Fruit fly (Drosophila melanogaster) whole organism, embryonic: ENCODE results near the gene Taf10.

Source experiments
- ATbp ChIP-seq: fragments of 200-800 bp; sonication (Bioruptor generic); optimal IDR thresholded peaks from 2 replicates; lab custom pipeline; 2017; ENCODE audit warnings: missing biosample characterization, mild to moderate bottlenecking, missing genetic modification characterization, missing genetic modification reagents
- Atf3 ChIP-seq: fragments of 200-800 bp; sonication (Bioruptor generic); optimal IDR thresholded peaks from 3 replicates; lab custom pipeline; 2016; ENCODE audit warnings: missing biosample characterization, missing genetic modification characterization
- Atf6 ChIP-seq: fragments of 200-800 bp; sonication (Bioruptor generic); IDR thresholded peaks from 2 replicates; pipeline ENCODE4 v1.3.6; 2022; ENCODE audit warnings: missing biosample characterization, missing genetic modification characterization
- CG10267 ChIP-seq: fragments of 200-800 bp; sonication (Bioruptor generic); optimal IDR thresholded peaks from 2 replicates; lab custom pipeline; 2018; ENCODE audit warnings: missing biosample characterization, mild to moderate bottlenecking, missing genetic modification characterization, moderate library complexity
- CG15269 ChIP-seq: fragments of 200-800 bp; sonication (Bioruptor generic); optimal IDR thresholded peaks from 2 replicates; lab custom pipeline; 2018; ENCODE audit warnings: missing biosample characterization, mild to moderate bottlenecking, missing genetic modification characterization, moderate library complexity
- CG1647 ChIP-seq: fragments of 200-800 bp; sonication (Bioruptor generic); optimal IDR thresholded peaks from 3 replicates; lab custom pipeline; 2016; ENCODE audit warnings: missing biosample characterization, missing genetic modification characterization
- CG17361 ChIP-seq: fragments of 200-800 bp; sonication (Bioruptor generic); IDR thresholded peaks from 3 replicates; pipeline ENCODE4 v1.3.6; 2022; ENCODE audit warnings: missing biosample characterization, missing genetic modification characterization
- CG18476 ChIP-seq: fragments of 200-800 bp; sonication (Bioruptor generic); optimal IDR thresholded peaks from 2 replicates; lab custom pipeline; 2016; ENCODE audit warnings: missing biosample characterization, mild to moderate bottlenecking, missing genetic modification characterization
- CG2120 ChIP-seq: fragments of 200-800 bp; sonication (Bioruptor generic); optimal IDR thresholded peaks from 3 replicates; lab custom pipeline; 2016; ENCODE audit warnings: missing biosample characterization, missing genetic modification characterization
- CG31441 ChIP-seq: fragments of 200-800 bp; sonication (Bioruptor generic); IDR thresholded peaks from 2 replicates; pipeline ENCODE4 v1.3.6; 2022; ENCODE audit warnings: missing biosample characterization, missing genetic modification characterization
- CG3163 ChIP-seq: fragments of 200-800 bp; sonication (Bioruptor generic); optimal IDR thresholded peaks from 3 replicates; lab custom pipeline; 2016; ENCODE audit warnings: missing biosample characterization, missing genetic modification characterization
- CG4730 ChIP-seq: fragments of 200-800 bp; sonication (Bioruptor generic); IDR thresholded peaks from 2 replicates; pipeline ENCODE4 v1.3.6; 2022; ENCODE audit warnings: missing biosample characterization, missing genetic modification characterization
- CG7372 ChIP-seq: fragments of 200-800 bp; sonication (Bioruptor generic); IDR thresholded peaks from 2 replicates; pipeline ENCODE4 v1.3.6; 2022; ENCODE audit warnings: missing biosample characterization, missing genetic modification characterization
- CG7745 ChIP-seq: fragments of 200-800 bp; sonication (Bioruptor generic); optimal IDR thresholded peaks from 2 replicates; lab custom pipeline; 2018; ENCODE audit warnings: missing biosample characterization, mild to moderate bottlenecking, missing genetic modification characterization, moderate library complexity
- CG9437 ChIP-seq: fragments of 200-800 bp; sonication (Bioruptor generic); optimal IDR thresholded peaks from 2 replicates; lab custom pipeline; 2018; ENCODE audit warnings: missing biosample characterization, mild to moderate bottlenecking, missing genetic modification characterization
- CG9797 ChIP-seq: fragments of 200-800 bp; sonication (Bioruptor generic); optimal IDR thresholded peaks from 3 replicates; lab custom pipeline; 2018; ENCODE audit warnings: missing biosample characterization, mild to moderate bottlenecking, missing genetic modification characterization
- CG9876 ChIP-seq: fragments of 200-800 bp; sonication (Bioruptor generic); optimal IDR thresholded peaks from 2 replicates; lab custom pipeline; 2016; ENCODE audit warnings: missing biosample characterization, missing genetic modification characterization
- CTCF ChIP-seq: fragments of 200-800 bp; sonication (Bioruptor generic); optimal IDR thresholded peaks from 2 replicates; lab custom pipeline; 2017; ENCODE audit warnings: missing biosample characterization, mild to moderate bottlenecking, missing genetic modification characterization, moderate library complexity
- Eip74EF ChIP-seq, 2 experiments: fragments of 200-800 bp in 1 of 2; fragments of >200 bp in 1 of 2; sonication (Bioruptor generic) in 1 of 2; optimal IDR thresholded peaks; 2 replicates each; lab custom pipeline; 2017 to 2019; ENCODE audit warnings: missing biosample characterization in 2 of 2, missing genetic modification characterization in 2 of 2, mild to moderate bottlenecking in 1 of 2, moderate library complexity in 1 of 2
- HmgD ChIP-seq: fragments of 200-800 bp; sonication (Bioruptor generic); optimal IDR thresholded peaks from 3 replicates; lab custom pipeline; 2016; ENCODE audit warnings: missing biosample characterization, missing genetic modification characterization
- Hsf ChIP-seq: fragments of 200-800 bp; sonication (Bioruptor generic); optimal IDR thresholded peaks from 3 replicates; lab custom pipeline; 2016; ENCODE audit warnings: missing biosample characterization, missing genetic modification characterization
- MESR4 ChIP-seq: fragments of 200-800 bp; sonication (Bioruptor generic); optimal IDR thresholded peaks from 2 replicates; lab custom pipeline; 2018; ENCODE audit warnings: missing biosample characterization, mild to moderate bottlenecking, missing genetic modification characterization, moderate library complexity
- Med ChIP-seq: fragments of 200-800 bp; sonication (Bioruptor generic); peaks from one replicate; lab custom pipeline; 2016; ENCODE audit warnings: missing biosample characterization, missing genetic modification characterization, mild to moderate bottlenecking, inconsistent platforms, moderate library complexity
- NfI ChIP-seq: fragments of 200-800 bp; sonication (Bioruptor generic); optimal IDR thresholded peaks from 3 replicates; lab custom pipeline; 2018; ENCODE audit warnings: missing biosample characterization, mild to moderate bottlenecking, missing genetic modification characterization, moderate library complexity
- Optix ChIP-seq: fragments of 200-800 bp; sonication (Bioruptor generic); IDR thresholded peaks from 3 replicates; pipeline ENCODE4 v1.3.6; 2022; ENCODE audit warnings: missing biosample characterization, missing genetic modification characterization
- Rfx ChIP-seq: fragments of 200-800 bp; sonication (Bioruptor generic); IDR thresholded peaks from 2 replicates; pipeline ENCODE4 v1.3.6; 2022; ENCODE audit warnings: missing biosample characterization, missing genetic modification characterization
- Side ChIP-seq: fragments of 200-800 bp; sonication (Bioruptor generic); optimal IDR thresholded peaks from 2 replicates; lab custom pipeline; 2016; ENCODE audit warnings: missing biosample characterization, missing genetic modification characterization
- Six4 ChIP-seq: fragments of 200-800 bp; sonication (Bioruptor generic); optimal IDR thresholded peaks from 2 replicates; lab custom pipeline; 2016; ENCODE audit warnings: missing biosample characterization, missing genetic modification characterization
- Sox100B ChIP-seq: fragments of 200-800 bp; sonication (Bioruptor generic); optimal IDR thresholded peaks from 3 replicates; lab custom pipeline; 2018; ENCODE audit warnings: missing biosample characterization, mild to moderate bottlenecking, missing genetic modification characterization
- Spps ChIP-seq: fragments of 200-800 bp; sonication (Bioruptor generic); optimal IDR thresholded peaks from 2 replicates; lab custom pipeline; 2018; ENCODE audit warnings: missing biosample characterization, mild to moderate bottlenecking, missing genetic modification characterization
- ab ChIP-seq: fragments of 200-800 bp; sonication (Bioruptor generic); optimal IDR thresholded peaks from 2 replicates; lab custom pipeline; 2016; ENCODE audit warnings: missing biosample characterization, missing genetic modification characterization
- ara ChIP-seq: fragments of 200-800 bp; sonication (Bioruptor generic); IDR thresholded peaks from 2 replicates; pipeline ENCODE4 v1.3.6; 2022; ENCODE audit warnings: missing biosample characterization, missing genetic modification characterization
- bowl ChIP-seq: fragments of 200-800 bp; sonication (Bioruptor generic); IDR thresholded peaks from 2 replicates; pipeline ENCODE4 v1.3.6; 2022; ENCODE audit warnings: missing biosample characterization, missing genetic modification characterization
- crc ChIP-seq: fragments of 200-800 bp; sonication (Bioruptor generic); optimal IDR thresholded peaks from 2 replicates; lab custom pipeline; 2016; ENCODE audit warnings: missing biosample characterization, missing genetic modification characterization
- dati ChIP-seq: fragments of 200-800 bp; sonication (Bioruptor generic); IDR thresholded peaks from 2 replicates; pipeline ENCODE4 v1.3.6; 2022; ENCODE audit warnings: missing biosample characterization, missing genetic modification characterization
- ewg ChIP-seq: fragments of 200-800 bp; sonication (Bioruptor generic); optimal IDR thresholded peaks from 3 replicates; lab custom pipeline; 2017; ENCODE audit warnings: mild to moderate bottlenecking, missing biosample characterization, missing genetic modification reagents, missing genetic modification characterization
- fd96Cb ChIP-seq: fragments of 200-800 bp; sonication (Bioruptor generic); optimal IDR thresholded peaks from 2 replicates; lab custom pipeline; 2018; ENCODE audit warnings: missing biosample characterization, mild to moderate bottlenecking, missing genetic modification characterization, moderate library complexity
- fu2 ChIP-seq: fragments of 200-800 bp; sonication (Bioruptor generic); optimal IDR thresholded peaks from 2 replicates; lab custom pipeline; 2016; ENCODE audit warnings: missing biosample characterization, missing genetic modification characterization
- gem ChIP-seq: fragments of 200-800 bp; sonication (Bioruptor generic); optimal IDR thresholded peaks from 2 replicates; lab custom pipeline; 2019; ENCODE audit warnings: missing biosample characterization, mild to moderate bottlenecking, missing genetic modification characterization, moderate library complexity
- hkb ChIP-seq, 2 experiments: fragments of 200-800 bp in 1 of 2; fragments of >200 bp in 1 of 2; sonication (Bioruptor generic) in 1 of 2; IDR thresholded peaks in 1 of 2; optimal IDR thresholded peaks in 1 of 2; 2 replicates each; pipeline versions ENCODE4 v1.3.6 to Lab custom; 2017 to 2022; ENCODE audit warnings: missing biosample characterization in 1 of 2, missing genetic modification characterization in 1 of 2
- ind ChIP-seq: fragments of 200-800 bp; sonication (Bioruptor generic); optimal IDR thresholded peaks from 3 replicates; lab custom pipeline; 2016; ENCODE audit warnings: missing biosample characterization, missing genetic modification characterization
- mld ChIP-seq: fragments of 200-800 bp; sonication (Bioruptor generic); IDR thresholded peaks from 3 replicates; pipeline ENCODE4 v1.3.6; 2022; ENCODE audit warnings: missing biosample characterization, missing genetic modification characterization; ENCODE audit not compliant: partially characterized antibody
- oc ChIP-seq: fragments of 200-800 bp; sonication (Bioruptor generic); optimal IDR thresholded peaks from 2 replicates; lab custom pipeline; 2018; ENCODE audit warnings: missing biosample characterization, mild to moderate bottlenecking, missing genetic modification characterization, moderate library complexity
- p53 ChIP-seq: fragments of 200-800 bp; sonication (Bioruptor generic); optimal IDR thresholded peaks from 2 replicates; lab custom pipeline; 2016; ENCODE audit warnings: missing biosample characterization, missing genetic modification characterization
- stwl ChIP-seq: fragments of 200-800 bp; sonication (Bioruptor generic); optimal IDR thresholded peaks from 3 replicates; lab custom pipeline; 2018; ENCODE audit warnings: missing biosample characterization, mild to moderate bottlenecking, missing genetic modification characterization, moderate library complexity
- tio ChIP-seq: fragments of 200-800 bp; sonication (Bioruptor generic); optimal IDR thresholded peaks from 2 replicates; lab custom pipeline; 2017; ENCODE audit warnings: missing biosample characterization, missing genetic modification characterization, inconsistent platforms
- ttk ChIP-seq: fragments of 200-800 bp; sonication (Bioruptor generic); IDR thresholded peaks from 2 replicates; pipeline ENCODE4 v2.1.2; 2022; ENCODE audit warnings: missing biosample characterization, missing genetic modification characterization
- vnd ChIP-seq: fragments of 200-800 bp; sonication (Bioruptor generic); IDR thresholded peaks from 3 replicates; pipeline ENCODE4 v1.3.6; 2022; ENCODE audit warnings: missing biosample characterization, missing genetic modification characterization; ENCODE audit not compliant: partially characterized antibody
- zen2 ChIP-seq: fragments of 200-800 bp; sonication (Bioruptor generic); IDR thresholded peaks from 3 replicates; pipeline ENCODE4 v1.3.6; 2022; ENCODE audit warnings: missing biosample characterization, missing genetic modification characterization; ENCODE audit not compliant: partially characterized antibody
- zfh1 ChIP-seq: fragments of 200-800 bp; sonication (Bioruptor generic); IDR thresholded peaks from 3 replicates; pipeline ENCODE4 v1.3.6; 2022; ENCODE audit warnings: missing biosample characterization, missing genetic modification characterization

The Taf10 gene

DNA sequence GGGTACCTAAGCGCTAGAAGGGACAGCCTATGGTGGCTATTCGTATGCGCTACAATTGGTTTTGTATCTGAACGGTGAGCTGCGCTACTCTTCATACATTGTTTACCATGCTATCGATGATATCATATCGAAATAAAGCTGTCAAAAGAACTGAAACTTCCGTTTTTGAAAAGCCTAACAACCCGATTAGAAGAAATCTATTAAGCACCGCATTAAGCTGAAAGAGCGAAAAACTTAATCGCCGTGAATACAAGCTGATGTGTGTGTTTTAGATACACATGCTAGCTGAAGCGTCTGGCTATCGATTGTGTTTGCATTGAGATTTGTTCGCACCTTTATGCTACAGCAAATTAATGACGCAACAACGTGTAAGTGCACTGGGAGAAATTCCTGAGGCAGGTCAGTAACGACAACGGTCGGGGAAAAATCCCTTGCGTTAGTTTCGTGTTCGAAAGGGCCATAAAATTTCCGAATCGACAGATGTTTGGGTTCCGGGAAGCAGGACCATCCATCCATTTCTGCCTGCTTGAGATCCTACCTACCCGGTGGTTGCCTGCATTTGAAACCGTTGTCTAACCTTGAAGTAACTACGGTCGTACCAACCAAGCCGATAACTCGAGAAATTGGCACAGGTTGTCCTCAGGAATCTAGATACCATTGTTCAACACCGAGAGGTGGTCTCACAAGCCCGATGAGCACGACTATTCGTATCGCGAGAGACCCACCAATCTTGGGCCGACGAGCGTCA lies 17.2 kb upstream of the Taf10 start (continued):
- TF ChIP-seq CG9437 (GFP tag; lab: Kevin White, UChicago), result peak; percentile 57
- no peak for TF ChIP-seq mld (GFP tag; lab: Robert Waterston, UW)
- TF ChIP-seq CG7745, result no peak
- no peak for TF ChIP-seq zfh1
- TF ChIP-seq ara (GFP tag; lab: Robert Waterston, UW), result no peak
- no peak for TF ChIP-seq Optix (GFP tag; lab: Robert Waterston, UW)
- peak; percentile 69 for TF ChIP-seq fu2
- TF ChIP-seq ATbp (GFP tag; lab: Kevin White, UChicago), result peak; percentile 63
- TF ChIP-seq zen2 (GFP tag; lab: Robert Waterston, UW), result no peak
- peak; percentile 54 for TF ChIP-seq ewg (GFP tag; lab: Kevin White, UChicago)
- TF ChIP-seq CG10267 (tag; lab: Kevin White, UChicago), result peak; percentile 79
- TF ChIP-seq CG9876, result peak; percentile 72
- TF ChIP-seq hkb (optimal IDR thresholded peaks at IDR 0.05; lab: Kevin White, UChicago), result no peak
- no peak for TF ChIP-seq hkb (GFP tag; IDR thresholded peaks at IDR 0.05; lab: Robert Waterston, UW)
- TF ChIP-seq bowl (GFP tag; lab: Robert Waterston, UW), result no peak
- peak; percentile 81 for TF ChIP-seq Sox100B
- peak in 1 of 2 experiments; percentile 83 for TF ChIP-seq Eip74EF (GFP tag; optimal IDR thresholded peaks at IDR 0.05; lab: Kevin White, UChicago)
- no peak for TF ChIP-seq CG17361 (GFP tag; lab: Robert Waterston, UW)
- peak; percentile 74 for TF ChIP-seq fd96Cb
- TF ChIP-seq p53 (GFP tag; lab: Kevin White, UChicago), result no peak
- peak; percentile 77 for TF ChIP-seq CG1647 (GFP tag; lab: Kevin White, UChicago)
- peak; percentile 98 for TF ChIP-seq Med (GFP tag; lab: Kevin White, UChicago)
- peak; percentile 77 for TF ChIP-seq Atf3 (GFP tag; lab: Kevin White, UChicago)
- peak; percentile 12 for TF ChIP-seq tio (GFP tag; lab: Kevin White, UChicago)
- TF ChIP-seq CTCF (GFP tag; lab: Kevin White, UChicago), result no peak
- peak; percentile 89 for TF ChIP-seq ind (GFP tag; lab: Kevin White, UChicago)
- peak; percentile 88 for TF ChIP-seq gem
- peak; percentile 12 for TF ChIP-seq MESR4 (GFP tag; lab: Kevin White, UChicago)
- peak; percentile 32 for TF ChIP-seq ab (GFP tag; lab: Kevin White, UChicago)
- peak; percentile 79 for TF ChIP-seq Hsf (GFP tag; lab: Kevin White, UChicago)
- TF ChIP-seq CG9797 (GFP tag; lab: Kevin White, UChicago), result peak; percentile 34
- TF ChIP-seq HmgD (GFP tag; lab: Kevin White, UChicago), result peak; percentile 52
- peak; percentile 91 for TF ChIP-seq CG2120 (GFP tag; lab: Kevin White, UChicago)
- peak; percentile 72 for TF ChIP-seq Six4 (GFP tag; lab: Kevin White, UChicago)
- TF ChIP-seq CG4730 (GFP tag; lab: Robert Waterston, UW), result no peak
- peak; percentile 48 for TF ChIP-seq CG18476 (GFP tag; lab: Kevin White, UChicago)
- TF ChIP-seq stwl (tag; lab: Kevin White, UChicago), result peak; percentile 28
- peak; percentile 75 for TF ChIP-seq oc (tag; lab: Kevin White, UChicago)
- TF ChIP-seq CG31441 (GFP tag; lab: Robert Waterston, UW), result no peak
- TF ChIP-seq vnd (GFP tag; lab: Robert Waterston, UW), result no peak
- TF ChIP-seq CG3163 (GFP tag; lab: Kevin White, UChicago), result peak; percentile 55
- no peak for TF ChIP-seq Rfx
- TF ChIP-seq Spps (tag; lab: Kevin White, UChicago), result peak; percentile 45
- TF ChIP-seq dati, result no peak
- peak; percentile 70 for TF ChIP-seq NfI (GFP tag; lab: Kevin White, UChicago)
- TF ChIP-seq crc (GFP tag; lab: Kevin White, UChicago), result peak; percentile 83
- peak; percentile 85 for TF ChIP-seq Side
- TF ChIP-seq CG15269, result peak; percentile 89
- TF ChIP-seq Atf6 (GFP tag; lab: Robert Waterston, UW), result no peak
- TF ChIP-seq CG7372 (GFP tag; lab: Robert Waterston, UW), result no peak
- no peak for TF ChIP-seq ttk
